Worm (Caenorhabditis elegans) whole organism, late embryonic: ENCODE data around the gene fbxc-58.

Experiments
- dmd-4 ChIP-seq: sonication (generic microtip); optimal IDR thresholded peaks from 2 replicates; lab custom pipeline; 2016; ENCODE audit warnings: borderline replicate concordance, missing genetic modification characterization, missing compliant biosample characterization
- pha-4 ChIP-seq: fragments of 150-350 bp; optimal IDR thresholded peaks from 2 replicates; lab custom pipeline; 2018; ENCODE audit warnings: missing biosample characterization, missing genetic modification reagents, missing genetic modification characterization
- tbx-2 ChIP-seq: sonication (generic microtip); optimal IDR thresholded peaks from 2 replicates; lab custom pipeline; 2016; ENCODE audit warnings: missing genetic modification characterization, missing compliant biosample characterization
- tbx-7 ChIP-seq: sonication (generic microtip); optimal IDR thresholded peaks from 2 replicates; lab custom pipeline; 2016; ENCODE audit warnings: missing genotype, missing genetic modification characterization, missing compliant biosample characterization
- ttx-3 ChIP-seq: sonication (generic microtip); optimal IDR thresholded peaks from 2 replicates; lab custom pipeline; 2016; ENCODE audit warnings: missing genetic modification reagents, missing genetic modification characterization, missing compliant biosample characterization

ce11 chrIV:9339205-9339604, 32.1 kb upstream of the fbxc-58 start, which contains the start of gene T20D3.6:
- TF ChIP-seq dmd-4 = no peak
- no peak for TF ChIP-seq tbx-7 (tag; lab: Kevin White, UChicago)
- no peak for TF ChIP-seq tbx-2 (tag; lab: Kevin White, UChicago)
- TF ChIP-seq pha-4 (tag; lab: Kevin White, UChicago) = no peak
- no peak for TF ChIP-seq ttx-3 (tag; lab: Kevin White, UChicago)
